Worm (Caenorhabditis elegans): Measurements from ENCODE around the gene Y94H6A.7.

Gene Y94H6A.7

ce11 chrIV:2708329-2708965, 7.9 kb downstream of the Y94H6A.7 start (continued):
- TF ChIP-seq T20F7.1 (GFP tag; optimal IDR thresholded peaks at IDR 0.05) (peak; percentile 35), nhr-28 (tag; optimal IDR thresholded peaks at IDR 0.05) (peak; percentile 67), php-3 (GFP tag; IDR thresholded peaks at IDR 0.05) (peak; percentile 54; the same call in 1 of the 2 replicates), mdl-1 (tag; optimal IDR thresholded peaks at IDR 0.05) (peak; percentile 86 to 95), daf-19 (GFP tag; conservative IDR thresholded peaks at IDR 0.05) (no peak), fos-1 (tag; optimal IDR thresholded peaks at IDR 0.05) (no peak), spr-1 (tag; optimal IDR thresholded peaks at IDR 0.05) (peak; percentile 83), ctbp-1 (GFP tag; IDR thresholded peaks at IDR 0.05) (peak; percentile 68), nhr-25 (tag; optimal IDR thresholded peaks at IDR 0.05; ENCODE audit: borderline replicate concordance, insufficient read depth) (no peak), lin-13 (GFP tag; optimal IDR thresholded peaks at IDR 0.05) (peak; percentile 82), lin-39 (tag; optimal IDR thresholded peaks at IDR 0.05) (no peak), mxl-3 (GFP tag; optimal IDR thresholded peaks at IDR 0.05) (peak; percentile 86), F49E8.2 (tag; optimal IDR thresholded peaks at IDR 0.05; ENCODE audit: borderline replicate concordance) (no peak)

ce11 chrIV:2707012-2707411, 9.4 kb downstream of the Y94H6A.7 start, which contains the start of gene ubc-8:
Gene ubc-8, minus strand, starts transcription at chrIV:2707238.
- TF ChIP-seq jun-1 (tag; optimal IDR thresholded peaks at IDR 0.05) (no peak), dpl-1 (GFP tag; optimal IDR thresholded peaks at IDR 0.05) (no peak), cey-2 (tag; optimal IDR thresholded peaks at IDR 0.05; ENCODE audit: borderline replicate concordance, insufficient read depth) (no peak), aha-1 (tag) (peak; percentile 96), madf-5 (GFP tag; IDR thresholded peaks at IDR 0.05) (no peak), mxl-3 (GFP tag; optimal IDR thresholded peaks at IDR 0.05) (no peak), Y5F2A.4 (GFP tag; optimal IDR thresholded peaks at IDR 0.05) (no peak), madf-9 (GFP tag; conservative IDR thresholded peaks at IDR 0.05) (no peak), tag-97 (GFP tag; IDR thresholded peaks at IDR 0.05) (no peak), tra-1 (GFP tag; IDR thresholded peaks at IDR 0.05) (no peak), ZK337.2 (GFP tag; IDR thresholded peaks at IDR 0.05) (no peak), dmd-8 (GFP tag; IDR thresholded peaks at IDR 0.05) (no peak), lin-38 (GFP tag; IDR thresholded peaks at IDR 0.05) (no peak), zip-2 (tag; optimal IDR thresholded peaks at IDR 0.05) (no peak), pqm-1 (tag; optimal IDR thresholded peaks at IDR 0.05) (no peak), Y48G9A.11 (GFP tag; IDR thresholded peaks at IDR 0.05) (no peak), Y105C5A.15 (GFP tag; IDR thresholded peaks at IDR 0.05) (no peak), unc-62 (GFP tag; optimal IDR thresholded peaks at IDR 0.05 in 1 of 2) (peak in 1 of 2 experiments; percentile 50), unc-62 (tag; optimal IDR thresholded peaks at IDR 0.05) (no peak), duxl-1 (tag; optimal IDR thresholded peaks at IDR 0.05; ENCODE audit: poor library complexity) (no peak), Y75B8A.6 (GFP tag; IDR thresholded peaks at IDR 0.05) (0 out of 2 replicates have a peak, but pooled peaks have one; percentile 49), lir-3 (tag; optimal IDR thresholded peaks at IDR 0.05) (no peak), lin-29 (GFP tag; IDR thresholded peaks at IDR 0.05) (no peak), ZK546.5 (tag; optimal IDR thresholded peaks at IDR 0.05) (no peak), ceh-28 (tag; optimal IDR thresholded peaks at IDR 0.05) (peak; percentile 50), spr-1 (tag; optimal IDR thresholded peaks at IDR 0.05) (no peak), lin-13 (GFP tag; optimal IDR thresholded peaks at IDR 0.05) (no peak), fos-1 (tag; optimal IDR thresholded peaks at IDR 0.05) (no peak), D1046.2 (GFP tag; IDR thresholded peaks at IDR 0.05) (no peak), skn-1 (tag; optimal IDR thresholded peaks at IDR 0.05) (no peak), egl-43 (GFP tag; IDR thresholded peaks at IDR 0.05) (no peak), nhr-6 (tag; optimal IDR thresholded peaks at IDR 0.05) (no peak), snpc-1.2 (GFP tag; IDR thresholded peaks at IDR 0.05) (no peak), ceh-44 (GFP tag; IDR thresholded peaks at IDR 0.05) (no peak), snpc-4 (tag; optimal IDR thresholded peaks at IDR 0.05) (no peak)

Data from whole organism, L4 larva.